Fruit fly (Drosophila melanogaster): ENCODE data around the gene CG17258.

CG17258 gene

dm6 chr2L:2987681-2988381, 47.3 kb downstream of the CG17258 start, which contains the start of the genes Chd1 and Bem46 (continued):
- TF ChIP-seq CG31365 (tag; optimal IDR thresholded peaks at IDR 0.05) (no peak), pzg (GFP tag; optimal IDR thresholded peaks at IDR 0.05) (peak; percentile 39), CG6254 (GFP tag; optimal IDR thresholded peaks at IDR 0.05) (peak; percentile 53), gcm2 (GFP tag; optimal IDR thresholded peaks at IDR 0.05) (peak; percentile 52), ato (GFP tag; IDR thresholded peaks at IDR 0.05; ENCODE audit: partially characterized antibody) (no peak), CG30020 (tag; optimal IDR thresholded peaks at IDR 0.05) (peak; percentile 82), Doc2 (GFP tag; IDR thresholded peaks at IDR 0.05) (0 out of 2 replicates have a peak, but pooled peaks have one; percentile 60), CG33213 (GFP tag; optimal IDR thresholded peaks at IDR 0.05) (no peak), crc (GFP tag; optimal IDR thresholded peaks at IDR 0.05) (peak; percentile 37), CG17385 (GFP tag; optimal IDR thresholded peaks at IDR 0.05) (peak; percentile 76), Mrtf (GFP tag; IDR thresholded peaks at IDR 0.05) (peak; percentile 79; the same call in 2 of the 3 replicates), sens-2 (GFP tag; IDR thresholded peaks at IDR 0.05) (no peak), CG9817 (tag; optimal IDR thresholded peaks at IDR 0.05) (peak; percentile 89), rib (GFP tag; IDR thresholded peaks at IDR 0.05) (peak; percentile 78), CG8765 (GFP tag; IDR thresholded peaks at IDR 0.05) (peak; percentile 66), pb (GFP tag; optimal IDR thresholded peaks at IDR 0.05) (no peak), zfh1 (GFP tag; IDR thresholded peaks at IDR 0.05) (peak; percentile 82), sug (tag; optimal IDR thresholded peaks at IDR 0.05) (peak; percentile 89), CG32532 (GFP tag; IDR thresholded peaks at IDR 0.05) (peak; percentile 89), Bgb (GFP tag; IDR thresholded peaks at IDR 0.05; ENCODE audit: partially characterized antibody) (no peak), Xrp1 (GFP tag; IDR thresholded peaks at IDR 0.05) (peak; percentile 81), Chrac-16 (GFP tag; optimal IDR thresholded peaks at IDR 0.05) (peak; percentile 90), CG11504 (tag; optimal IDR thresholded peaks at IDR 0.05) (no peak), CG7786 (GFP tag; optimal IDR thresholded peaks at IDR 0.05) (peak; percentile 76), Dip2 (GFP tag; IDR thresholded peaks at IDR 0.05) (no peak), Mes4 (GFP tag; optimal IDR thresholded peaks at IDR 0.05) (no peak), gem (tag; optimal IDR thresholded peaks at IDR 0.05) (peak; percentile 94), Trl (optimal IDR thresholded peaks at IDR 0.05) (no peak), Trl (GFP tag; optimal IDR thresholded peaks at IDR 0.05) (peak; percentile 58), CG14860 (GFP tag; IDR thresholded peaks at IDR 0.05; ENCODE audit: partially characterized antibody) (no peak), psq (GFP tag; optimal IDR thresholded peaks at IDR 0.05) (peak; percentile 61), Antp (GFP tag; optimal IDR thresholded peaks at IDR 0.05) (peak; percentile 80), MBD-R2 (GFP tag; IDR thresholded peaks at IDR 0.05) (peak; percentile 90), HLH54F (GFP tag; optimal IDR thresholded peaks at IDR 0.05) (peak; percentile 86), wdn (GFP tag; IDR thresholded peaks at IDR 0.05) (peak; percentile 66), CG10147 (GFP tag; optimal IDR thresholded peaks at IDR 0.05) (peak; percentile 87), trem (tag; optimal IDR thresholded peaks at IDR 0.05) (peak; percentile 83), CG8089 (GFP tag; optimal IDR thresholded peaks at IDR 0.05) (peak; percentile 57), HLH3B (GFP tag; IDR thresholded peaks at IDR 0.05) (peak; percentile 82), sisA (GFP tag; IDR thresholded peaks at IDR 0.05) (peak; percentile 90), CG9876 (GFP tag; optimal IDR thresholded peaks at IDR 0.05) (peak; percentile 16), CG13123 (GFP tag; optimal IDR thresholded peaks at IDR 0.05) (peak; percentile 78), Xbp1 (GFP tag; optimal IDR thresholded peaks at IDR 0.05) (peak; percentile 91), ase (GFP tag; IDR thresholded peaks at IDR 0.05) (peak; percentile 80; the same call in 2 of the 3 replicates), Nf-YC (tag; optimal IDR thresholded peaks at IDR 0.05) (peak; percentile 83), yki (optimal IDR thresholded peaks at IDR 0.05) (no peak), Opbp (GFP tag; IDR thresholded peaks at IDR 0.05; ENCODE audit: partially characterized antibody) (no peak; the same call in 2 of the 3 replicates), CG34422 (GFP tag; IDR thresholded peaks at IDR 0.05) (peak; percentile 82; the same call in 2 of the 3 replicates), Dll (GFP tag; IDR thresholded peaks at IDR 0.05; ENCODE audit: partially characterized antibody) (0 out of 4 replicates have a peak, but pooled peaks have one; percentile 58), CG17186 (GFP tag; optimal IDR thresholded peaks at IDR 0.05) (peak; percentile 46), Bteb2 (GFP tag; optimal IDR thresholded peaks at IDR 0.05) (peak; percentile 33)
